Fruit fly (Drosophila melanogaster) whole organism, embryonic: ENCODE results near the gene deltaCOP.

Experiments used
- Atf-2 ChIP-seq: fragments of 200-800 bp; sonication (Bioruptor generic); optimal IDR thresholded peaks from 2 replicates; lab custom pipeline; 2016; ENCODE audit warnings: missing biosample characterization, missing genetic modification characterization
- Atf3 ChIP-seq: fragments of 200-800 bp; sonication (Bioruptor generic); optimal IDR thresholded peaks from 3 replicates; lab custom pipeline; 2016; ENCODE audit warnings: missing biosample characterization, missing genetic modification characterization
- Awh ChIP-seq: fragments of 200-800 bp; sonication (Bioruptor generic); IDR thresholded peaks from 2 replicates; pipeline ENCODE4, ENCODE4 v1.3.6; 2022; ENCODE audit warnings: missing biosample characterization, missing genetic modification characterization
- CG10267 ChIP-seq: fragments of 200-800 bp; sonication (Bioruptor generic); optimal IDR thresholded peaks from 2 replicates; lab custom pipeline; 2018; ENCODE audit warnings: missing biosample characterization, mild to moderate bottlenecking, missing genetic modification characterization, moderate library complexity
- CG13296 ChIP-seq: fragments of 200-800 bp; sonication (Bioruptor generic); optimal IDR thresholded peaks from 3 replicates; lab custom pipeline; 2018; ENCODE audit warnings: missing biosample characterization, mild to moderate bottlenecking, missing genetic modification characterization
- CG15479 ChIP-seq: fragments of 200-800 bp; sonication (Bioruptor generic); optimal IDR thresholded peaks from 3 replicates; lab custom pipeline; 2019; ENCODE audit warnings: missing biosample characterization, mild to moderate bottlenecking, missing genetic modification characterization, moderate library complexity
- CG15601 ChIP-seq: fragments of 200-800 bp; sonication (Bioruptor generic); optimal IDR thresholded peaks from 3 replicates; lab custom pipeline; 2019; ENCODE audit warnings: missing biosample characterization, mild to moderate bottlenecking, missing genetic modification characterization, moderate library complexity
- CG16779 ChIP-seq: fragments of 200-800 bp; sonication (Bioruptor generic); IDR thresholded peaks from 2 replicates; pipeline ENCODE4 v1.3.6; 2022; ENCODE audit warnings: missing biosample characterization, missing genetic modification characterization
- CG17186 ChIP-seq: fragments of 200-800 bp; sonication (Bioruptor generic); optimal IDR thresholded peaks from 3 replicates; lab custom pipeline; 2017; ENCODE audit warnings: missing biosample characterization, missing genetic modification reagents, missing genetic modification characterization
- CG17385 ChIP-seq: fragments of 200-800 bp; sonication (Bioruptor generic); optimal IDR thresholded peaks from 3 replicates; lab custom pipeline; 2018; ENCODE audit warnings: missing biosample characterization, mild to moderate bottlenecking, missing genetic modification characterization
- CG18619 ChIP-seq: fragments of 200-800 bp; sonication (Bioruptor generic); optimal IDR thresholded peaks from 3 replicates; lab custom pipeline; 2017; ENCODE audit warnings: missing biosample characterization, mild to moderate bottlenecking, missing genetic modification characterization
- CG18764 ChIP-seq: fragments of 200-800 bp; sonication (Bioruptor generic); optimal IDR thresholded peaks from 3 replicates; lab custom pipeline; 2016; ENCODE audit warnings: missing biosample characterization, missing genetic modification characterization
- CG2129 ChIP-seq: fragments of 200-800 bp; sonication (Bioruptor generic); IDR thresholded peaks from 2 replicates; pipeline ENCODE4 v1.3.6; 2022; ENCODE audit warnings: missing biosample characterization, missing genetic modification characterization; ENCODE audit not compliant: partially characterized antibody
- CG3163 ChIP-seq: fragments of 200-800 bp; sonication (Bioruptor generic); optimal IDR thresholded peaks from 3 replicates; lab custom pipeline; 2016; ENCODE audit warnings: missing biosample characterization, missing genetic modification characterization
- CG33557 ChIP-seq: fragments of 200-800 bp; sonication (Bioruptor generic); optimal IDR thresholded peaks from 2 replicates; lab custom pipeline; 2019; ENCODE audit warnings: missing biosample characterization, mild to moderate bottlenecking, missing genetic modification characterization, moderate library complexity
- CG34224 ChIP-seq: fragments of 200-800 bp; sonication (Bioruptor generic); IDR thresholded peaks from 3 replicates; pipeline ENCODE4 v1.3.6; 2022; ENCODE audit warnings: missing biosample characterization, missing genetic modification characterization; ENCODE audit not compliant: partially characterized antibody
- CG5180 ChIP-seq: fragments of 200-800 bp; sonication (Bioruptor generic); optimal IDR thresholded peaks from 3 replicates; lab custom pipeline; 2017; ENCODE audit warnings: missing biosample characterization, missing genetic modification characterization, mild to moderate bottlenecking, moderate library complexity, missing genetic modification reagents
- CG6689 ChIP-seq: fragments of 200-800 bp; sonication (Bioruptor generic); IDR thresholded peaks from 2 replicates; pipeline ENCODE4 v1.3.6; 2022; ENCODE audit warnings: missing biosample characterization, missing genetic modification characterization
- CG7987 ChIP-seq: fragments of 200-800 bp; sonication (Bioruptor generic); optimal IDR thresholded peaks from 2 replicates; lab custom pipeline; 2018; ENCODE audit warnings: missing biosample characterization, mild to moderate bottlenecking, missing genetic modification characterization, moderate library complexity
- CG8359 ChIP-seq: fragments of 200-800 bp; sonication (Bioruptor generic); optimal IDR thresholded peaks from 2 replicates; lab custom pipeline; 2017; ENCODE audit warnings: missing biosample characterization, mild to moderate bottlenecking, missing genetic modification characterization, borderline replicate concordance
- CG8765 ChIP-seq: fragments of 200-800 bp; sonication (Bioruptor generic); IDR thresholded peaks from 2 replicates; pipeline ENCODE4 v1.3.6; 2022; ENCODE audit warnings: missing biosample characterization, missing genetic modification characterization
- CG8944 ChIP-seq: fragments of 200-800 bp; sonication (Bioruptor generic); optimal IDR thresholded peaks from 3 replicates; lab custom pipeline; 2016; ENCODE audit warnings: missing biosample characterization, missing genetic modification characterization
- Fer3 ChIP-seq: fragments of 200-800 bp; sonication (Bioruptor generic); optimal IDR thresholded peaks from 2 replicates; lab custom pipeline; 2018; ENCODE audit warnings: missing biosample characterization, mild to moderate bottlenecking, missing genetic modification characterization, moderate library complexity
- HLH4C ChIP-seq: fragments of 200-800 bp; sonication (Bioruptor generic); IDR thresholded peaks from 3 replicates; pipeline ENCODE4 v1.3.6; 2022; ENCODE audit warnings: missing biosample characterization, missing genetic modification characterization; ENCODE audit not compliant: partially characterized antibody
- Poxn ChIP-seq: fragments of 200-800 bp; sonication (Bioruptor generic); IDR thresholded peaks from 2 replicates; pipeline ENCODE4 v1.3.6; 2022; ENCODE audit warnings: missing biosample characterization, missing genetic modification characterization
- Ravus ChIP-seq: fragments of 200-800 bp; sonication (Bioruptor generic); IDR thresholded peaks from 2 replicates; pipeline ENCODE4 v1.3.6; 2022; ENCODE audit warnings: missing biosample characterization, missing genetic modification characterization
- Scr ChIP-seq: fragments of 200-800 bp; sonication (Bioruptor generic); IDR thresholded peaks from 2 replicates; pipeline ENCODE4 v1.3.6; 2022; ENCODE audit warnings: missing biosample characterization, missing genetic modification characterization; ENCODE audit not compliant: partially characterized antibody
- Sry-β ChIP-seq: fragments of 200-800 bp; sonication (Bioruptor generic); optimal IDR thresholded peaks from 2 replicates; lab custom pipeline; 2018; ENCODE audit warnings: missing biosample characterization, mild to moderate bottlenecking, missing genetic modification characterization, moderate library complexity
- Xbp1 ChIP-seq: fragments of 200-800 bp; sonication (Bioruptor generic); optimal IDR thresholded peaks from 3 replicates; lab custom pipeline; 2016; ENCODE audit warnings: missing biosample characterization, mild to moderate bottlenecking, missing genetic modification characterization
- Xrp1 ChIP-seq: fragments of 200-800 bp; sonication (Bioruptor generic); IDR thresholded peaks from 2 replicates; pipeline ENCODE4 v1.3.6; 2022; ENCODE audit warnings: missing biosample characterization, missing genetic modification characterization
- YL-1 ChIP-seq: fragments of 200-800 bp; sonication (Bioruptor generic); optimal IDR thresholded peaks from 3 replicates; lab custom pipeline; 2017; ENCODE audit warnings: missing biosample characterization, mild to moderate bottlenecking, missing genetic modification characterization
- az2 ChIP-seq: fragments of 200-800 bp; sonication (Bioruptor generic); optimal IDR thresholded peaks from 3 replicates; lab custom pipeline; 2016; ENCODE audit warnings: missing biosample characterization, missing genetic modification characterization
- br ChIP-seq: fragments of >200 bp; optimal IDR thresholded peaks from 2 replicates; lab custom pipeline; 2017
- danr ChIP-seq: fragments of 200-800 bp; sonication (Bioruptor generic); IDR thresholded peaks from 2 replicates; pipeline ENCODE4 v1.3.6; 2022; ENCODE audit warnings: missing biosample characterization, missing genetic modification characterization
- ems ChIP-seq: fragments of 200-800 bp; sonication (Bioruptor generic); optimal IDR thresholded peaks from 3 replicates; lab custom pipeline; 2016; ENCODE audit warnings: missing biosample characterization, missing genetic modification characterization
- fd102C ChIP-seq: fragments of 200-800 bp; sonication (Bioruptor generic); optimal IDR thresholded peaks from 2 replicates; lab custom pipeline; 2018; ENCODE audit warnings: missing biosample characterization, mild to moderate bottlenecking, missing genetic modification characterization, moderate library complexity
- fd3F ChIP-seq: fragments of 200-800 bp; sonication (Bioruptor generic); optimal IDR thresholded peaks from 2 replicates; lab custom pipeline; 2018; ENCODE audit warnings: missing biosample characterization, mild to moderate bottlenecking, missing genetic modification characterization, moderate library complexity
- gro ChIP-seq: fragments of 200-800 bp; sonication (Bioruptor generic); optimal IDR thresholded peaks from 2 replicates; lab custom pipeline; 2016; ENCODE audit warnings: missing biosample characterization, missing genetic modification characterization
- gsb-n ChIP-seq: fragments of 200-800 bp; sonication (Bioruptor generic); optimal IDR thresholded peaks from 3 replicates; lab custom pipeline; 2018; ENCODE audit warnings: missing biosample characterization, mild to moderate bottlenecking, missing genetic modification characterization
- insv ChIP-seq, 2 experiments: fragments of 200-800 bp; sonication (Bioruptor generic); optimal IDR thresholded peaks; 3 replicates each; lab custom pipeline; 2016 to 2018; ENCODE audit warnings: missing biosample characterization in 2 of 2, missing genetic modification characterization in 2 of 2
- lilli ChIP-seq: fragments of 200-800 bp; sonication (Bioruptor generic); optimal IDR thresholded peaks from 3 replicates; lab custom pipeline; 2016; ENCODE audit warnings: missing biosample characterization, missing genetic modification characterization
- nau ChIP-seq: fragments of 200-800 bp; sonication (Bioruptor generic); optimal IDR thresholded peaks from 3 replicates; lab custom pipeline; 2017; ENCODE audit warnings: missing biosample characterization, mild to moderate bottlenecking, missing genetic modification characterization, missing genetic modification reagents
- nom ChIP-seq: fragments of 200-800 bp; sonication (Bioruptor generic); optimal IDR thresholded peaks from 2 replicates; lab custom pipeline; 2017; ENCODE audit warnings: missing biosample characterization, missing genetic modification characterization, mild to moderate bottlenecking, moderate library complexity, missing genetic modification reagents
- onecut ChIP-seq: fragments of 200-800 bp; sonication (Bioruptor generic); IDR thresholded peaks from 2 replicates; pipeline ENCODE4 v1.3.6; 2022; ENCODE audit warnings: missing biosample characterization, missing genetic modification characterization
- pho ChIP-seq: fragments of 200-800 bp; sonication (Bioruptor generic); optimal IDR thresholded peaks from 2 replicates; lab custom pipeline; 2016; ENCODE audit warnings: missing biosample characterization, missing genetic modification characterization
- sc ChIP-seq, 3 experiments: fragments of >200 bp in 2 of 3; fragments of 200-800 bp in 1 of 3; sonication (Bioruptor generic) in 1 of 3; optimal IDR thresholded peaks; 2 replicates in 2 of 3; 3 replicates in 1 of 3; lab custom pipeline; 2017; ENCODE audit warnings: mild to moderate bottlenecking in 1 of 3, missing biosample characterization in 1 of 3, missing genetic modification characterization in 1 of 3, missing genetic modification reagents in 1 of 3
- sr ChIP-seq: fragments of 200-800 bp; sonication (Bioruptor generic); IDR thresholded peaks from 3 replicates; pipeline ENCODE4 v1.3.6; 2022; ENCODE audit warnings: missing biosample characterization, missing genetic modification characterization
- tin ChIP-seq: fragments of 200-800 bp; sonication (Bioruptor generic); optimal IDR thresholded peaks from 3 replicates; lab custom pipeline; 2016; ENCODE audit warnings: missing biosample characterization, missing genetic modification characterization
- wek ChIP-seq: fragments of 200-800 bp; sonication (Bioruptor generic); optimal IDR thresholded peaks from 3 replicates; lab custom pipeline; 2018; ENCODE audit warnings: missing biosample characterization, mild to moderate bottlenecking, missing genetic modification characterization, moderate library complexity
- yki ChIP-seq: fragments of >200 bp; optimal IDR thresholded peaks from 3 replicates; lab custom pipeline; 2018

Gene deltaCOP

dm6 chrX:1858867-1859266, 2.7 kb downstream of the deltaCOP start, which contains the start of gene Lamtor5 (continued):
- TF ChIP-seq Xbp1 (GFP tag; lab: Kevin White, UChicago): peak; percentile 27
- no peak for TF ChIP-seq CG15479
- peak; percentile 33 for TF ChIP-seq CG17385 (GFP tag; lab: Kevin White, UChicago)
- no peak for TF ChIP-seq danr (GFP tag; lab: Robert Waterston, UW)
- peak; percentile 41 for TF ChIP-seq CG10267
- TF ChIP-seq fd3F (GFP tag; lab: Kevin White, UChicago): no peak
- peak; percentile 28; the same call in 1 of the 2 replicates for TF ChIP-seq CG16779 (GFP tag; lab: Robert Waterston, UW)
- no peak for TF ChIP-seq Sry-β (GFP tag; lab: Kevin White, UChicago)
- peak; percentile 49; the same call in 1 of the 2 replicates for TF ChIP-seq Xrp1 (GFP tag; lab: Robert Waterston, UW)
- TF ChIP-seq az2 (GFP tag; lab: Kevin White, UChicago): peak; percentile 21
- TF ChIP-seq gsb-n (tag; lab: Kevin White, UChicago): no peak
- no peak for TF ChIP-seq tin (GFP tag; lab: Kevin White, UChicago)
- TF ChIP-seq CG7987: no peak
- TF ChIP-seq nom (GFP tag; lab: Kevin White, UChicago): peak; percentile 28
- 0 out of 2 replicates have a peak, but pooled peaks have one; percentile 21 for TF ChIP-seq Scr
- TF ChIP-seq CG8359 (GFP tag; lab: Kevin White, UChicago): no peak
- TF ChIP-seq Poxn (GFP tag; lab: Robert Waterston, UW): no peak
- TF ChIP-seq CG17186 (GFP tag; lab: Kevin White, UChicago): no peak
- no peak for TF ChIP-seq nau (GFP tag; lab: Kevin White, UChicago)
- TF ChIP-seq CG18619 (GFP tag; lab: Kevin White, UChicago): peak; percentile 22
- no peak for TF ChIP-seq CG8944 (GFP tag; lab: Kevin White, UChicago)
- no peak for TF ChIP-seq CG8765 (GFP tag; lab: Robert Waterston, UW)
- no peak for TF ChIP-seq Awh (GFP tag; lab: Robert Waterston, UW)
- no peak for TF ChIP-seq Ravus
- no peak for TF ChIP-seq yki (lab: Kevin White, UChicago)
- peak; percentile 39 for TF ChIP-seq YL-1 (GFP tag; lab: Kevin White, UChicago)
- TF ChIP-seq CG13296: peak; percentile 41
- TF ChIP-seq wek (GFP tag; lab: Kevin White, UChicago): no peak
- no peak for TF ChIP-seq CG33557 (GFP tag; lab: Kevin White, UChicago)
- peak; percentile 52; the same call in 2 of the 3 replicates for TF ChIP-seq CG34224
- peak; percentile 16 for TF ChIP-seq Atf3
- TF ChIP-seq Atf-2 (GFP tag; lab: Kevin White, UChicago): no peak
- peak; percentile 18; the same call in 1 of the 2 replicates for TF ChIP-seq onecut (GFP tag; lab: Robert Waterston, UW)
- TF ChIP-seq CG6689 (GFP tag; lab: Robert Waterston, UW): no peak
- no peak for TF ChIP-seq CG18764 (GFP tag; lab: Kevin White, UChicago)
- peak; percentile 60 for TF ChIP-seq lilli (GFP tag; lab: Kevin White, UChicago)
- TF ChIP-seq gro (GFP tag; lab: Kevin White, UChicago): peak; percentile 23
- peak; percentile 45 for TF ChIP-seq Fer3 (tag; lab: Kevin White, UChicago)
- TF ChIP-seq HLH4C: peak; percentile 28; the same call in 1 of the 3 replicates
- no peak for TF ChIP-seq br (lab: Kevin White, UChicago)
- TF ChIP-seq insv (GFP tag; optimal IDR thresholded peaks at IDR 0.05; lab: Kevin White, UChicago): peak in 1 of 2 experiments; percentile 8
- TF ChIP-seq ems (GFP tag; lab: Kevin White, UChicago): peak; percentile 46
- TF ChIP-seq sr (GFP tag; lab: Robert Waterston, UW): no peak
- TF ChIP-seq CG15601: no peak
- no peak for TF ChIP-seq CG5180 (GFP tag; lab: Kevin White, UChicago)
- TF ChIP-seq fd102C (GFP tag; lab: Kevin White, UChicago): no peak
- no peak for TF ChIP-seq sc (optimal IDR thresholded peaks at IDR 0.05; lab: Kevin White, UChicago)
- TF ChIP-seq sc (GFP tag; optimal IDR thresholded peaks at IDR 0.05; lab: Kevin White, UChicago): no peak
- TF ChIP-seq CG2129 (GFP tag; lab: Robert Waterston, UW): no peak
- TF ChIP-seq pho (GFP tag; lab: Kevin White, UChicago): peak; percentile 9
- no peak for TF ChIP-seq CG3163
